Worm (Caenorhabditis elegans): Measurements from ENCODE around the gene C23G10.7.

- TF ChIP-seq mep-1 (tag; optimal IDR thresholded peaks at IDR 0.05), result no peak
- no peak for TF ChIP-seq ces-1 (GFP tag; optimal IDR thresholded peaks at IDR 0.05)
- no peak for TF ChIP-seq unc-62 (GFP tag; optimal IDR thresholded peaks at IDR 0.05)
Measured at ce11 chrIII:6177631-6178030, 20.6 kb downstream of the C23G10.7 start.
